Fruit fly (Drosophila melanogaster): ENCODE measurements around the gene Grp170.

dm6 chrX:2305281-2305680 is 30.4 kb upstream of the Grp170 start:
- no peak for TF ChIP-seq CG33017 (tag; optimal IDR thresholded peaks at IDR 0.05)
- no peak for TF ChIP-seq CG12768 (GFP tag; optimal IDR thresholded peaks at IDR 0.05)

Measured in whole organism, adult.